Worm (Caenorhabditis elegans): ENCODE data around the gene C05D2.8.

The C05D2.8 gene

DNA sequence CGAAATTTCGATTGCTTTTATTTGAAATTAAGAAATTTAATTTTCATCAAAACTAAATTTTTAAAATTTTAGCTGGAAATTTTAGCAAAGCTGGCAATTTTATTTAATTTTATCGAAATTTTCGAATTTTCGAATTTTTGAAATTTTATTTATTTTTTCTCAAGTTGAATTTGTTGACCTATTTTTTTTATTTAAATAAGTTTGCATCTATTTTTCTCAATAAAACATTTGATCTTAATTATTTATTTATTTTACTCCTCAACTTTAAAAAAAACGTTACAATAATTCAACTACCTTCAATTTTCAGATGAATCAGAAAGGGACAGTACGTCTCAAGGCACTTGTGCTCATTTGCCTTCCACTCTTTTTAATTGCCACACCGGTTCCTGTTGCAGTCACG is 14.7 kb upstream of the C05D2.8 start, which contains the start of gene daf-4:
Gene daf-4 (plus strand): TSS at position 301 of the 400 bp plus-strand sequence.
- TF ChIP-seq lin-15B (tag; optimal IDR thresholded peaks at IDR 0.05) (no peak), nhr-43 (tag; optimal IDR thresholded peaks at IDR 0.05; ENCODE audit: poor library complexity, severe bottlenecking) (no peak), tbx-2 (tag; optimal IDR thresholded peaks at IDR 0.05) (no peak), fkh-2 (tag; optimal IDR thresholded peaks at IDR 0.05) (no peak), egl-5 (tag; optimal IDR thresholded peaks at IDR 0.05) (no peak), pha-4 (tag; optimal IDR thresholded peaks at IDR 0.05) (no peak), skn-1 (tag; optimal IDR thresholded peaks at IDR 0.05) (no peak), elt-3 (tag; optimal IDR thresholded peaks at IDR 0.05) (no peak), ama-1 (optimal IDR thresholded peaks at IDR 0.05) (no peak), elt-1 (tag; optimal IDR thresholded peaks at IDR 0.05) (no peak), mml-1 (tag; optimal IDR thresholded peaks at IDR 0.05) (no peak), fkh-10 (GFP tag; optimal IDR thresholded peaks at IDR 0.05) (no peak)

ce11 chrIII:5623418-5623817 is 13.3 kb upstream of the C05D2.8 start:
- TF ChIP-seq pqm-1 (tag; optimal IDR thresholded peaks at IDR 0.05) (no peak), fkh-10 (GFP tag; optimal IDR thresholded peaks at IDR 0.05) (peak; percentile 26), nfya-1 (tag; optimal IDR thresholded peaks at IDR 0.05; ENCODE audit: insufficient read depth) (peak; percentile 21)

DNA sequence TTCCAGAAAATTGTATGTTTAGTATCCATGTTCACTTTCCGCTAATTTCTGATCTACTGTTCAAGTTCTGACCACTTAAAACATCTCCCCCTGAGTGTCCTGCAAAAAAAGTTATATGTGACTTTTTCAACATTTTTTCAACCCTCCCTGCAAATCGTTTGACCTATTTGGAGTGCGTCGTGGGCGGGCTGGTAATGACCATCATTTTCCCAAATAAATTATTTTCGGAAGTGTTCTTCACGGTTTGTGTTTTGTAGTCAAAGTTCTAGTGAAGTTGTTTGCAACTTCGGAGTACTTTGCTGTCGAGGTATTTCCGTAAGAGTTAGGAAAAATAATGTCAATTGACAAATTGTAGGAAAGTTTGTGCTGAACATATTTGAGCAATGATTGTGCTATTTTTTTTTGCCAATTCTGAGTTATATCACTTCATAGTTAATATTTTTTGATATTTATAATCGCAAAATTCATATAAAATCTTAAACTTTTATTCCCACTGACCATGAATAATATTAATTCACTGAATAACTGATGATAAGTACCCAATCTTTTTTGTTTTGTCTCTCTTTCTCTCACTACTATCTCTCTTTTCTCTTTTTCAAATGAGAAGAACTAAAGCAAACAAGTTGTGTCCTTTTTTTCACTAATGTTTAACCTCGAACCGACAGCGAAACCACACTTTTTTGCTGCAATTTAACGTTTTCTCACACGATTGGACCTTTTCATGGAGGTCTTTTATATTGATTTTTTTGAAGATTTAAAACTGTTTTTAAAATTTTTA is 12.3 kb upstream of the C05D2.8 start:
- TF ChIP-seq pha-4 (tag; optimal IDR thresholded peaks at IDR 0.05) = peak; percentile 53
- TF ChIP-seq fkh-2 (tag; optimal IDR thresholded peaks at IDR 0.05) = no peak

DNA sequence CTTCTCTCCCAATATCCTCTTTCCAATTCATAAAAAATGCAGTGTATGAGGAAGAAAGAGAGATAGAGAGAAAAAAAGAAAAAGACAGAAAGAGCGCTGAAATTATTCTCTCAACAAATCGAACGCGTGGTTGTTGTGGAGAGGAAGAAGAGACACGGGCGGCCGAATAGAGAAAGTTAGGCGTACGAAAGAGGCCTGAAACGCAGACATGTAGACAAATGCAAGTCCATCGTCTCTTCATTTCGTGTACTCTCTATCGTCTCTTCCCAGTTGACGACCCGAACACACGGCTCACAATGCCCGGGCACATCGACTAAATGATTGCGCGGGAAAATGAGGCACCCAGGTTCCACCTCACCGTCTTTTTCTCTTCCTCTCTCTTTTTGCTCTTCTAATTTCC is 11.1 kb upstream of the C05D2.8 start:
- TF ChIP-seq lin-15B (tag; optimal IDR thresholded peaks at IDR 0.05) (peak; percentile 65), ceh-16 (tag; optimal IDR thresholded peaks at IDR 0.05) (no peak), ceh-82 (tag; optimal IDR thresholded peaks at IDR 0.05) (no peak), ceh-9 (tag; optimal IDR thresholded peaks at IDR 0.05) (no peak), unc-62 (GFP tag; optimal IDR thresholded peaks at IDR 0.05) (no peak), ceh-28 (tag; optimal IDR thresholded peaks at IDR 0.05) (peak; percentile 34), nhr-11 (tag; optimal IDR thresholded peaks at IDR 0.05) (peak; percentile 8), fos-1 (tag; optimal IDR thresholded peaks at IDR 0.05) (no peak), fkh-10 (GFP tag; optimal IDR thresholded peaks at IDR 0.05) (no peak), nhr-43 (tag; optimal IDR thresholded peaks at IDR 0.05; ENCODE audit: poor library complexity, severe bottlenecking) (no peak), R02D3.7 (tag; optimal IDR thresholded peaks at IDR 0.05) (peak; percentile 23), nhr-12 (tag; optimal IDR thresholded peaks at IDR 0.05) (no peak), snpc-4 (tag; optimal IDR thresholded peaks at IDR 0.05) (peak; percentile 54), elt-2 (tag; optimal IDR thresholded peaks at IDR 0.05) (peak; percentile 82), daf-12 (tag; optimal IDR thresholded peaks at IDR 0.05) (no peak), elt-3 (tag; optimal IDR thresholded peaks at IDR 0.05) (no peak), pqm-1 (tag; optimal IDR thresholded peaks at IDR 0.05) (peak; percentile 8), nhr-67 (tag; optimal IDR thresholded peaks at IDR 0.05) (no peak), mml-1 (tag; optimal IDR thresholded peaks at IDR 0.05) (no peak), ama-1 (optimal IDR thresholded peaks at IDR 0.05) (no peak), nhr-23 (tag; optimal IDR thresholded peaks at IDR 0.05) (peak; percentile 15), ZK546.5 (tag; optimal IDR thresholded peaks at IDR 0.05) (no peak), tbx-2 (tag; optimal IDR thresholded peaks at IDR 0.05) (peak; percentile 57), mdl-1 (tag; optimal IDR thresholded peaks at IDR 0.05) (peak; percentile 63), nhr-77 (tag; optimal IDR thresholded peaks at IDR 0.05) (no peak), nhr-76 (tag; optimal IDR thresholded peaks at IDR 0.05) (no peak), jun-1 (tag; optimal IDR thresholded peaks at IDR 0.05) (peak; percentile 48), pha-4 (tag; optimal IDR thresholded peaks at IDR 0.05) (peak; percentile 85), lin-39 (tag; optimal IDR thresholded peaks at IDR 0.05) (peak; percentile 49), hmg-11 (tag; optimal IDR thresholded peaks at IDR 0.05) (peak; percentile 86), nhr-237 (tag; optimal IDR thresholded peaks at IDR 0.05) (no peak), fkh-2 (tag; optimal IDR thresholded peaks at IDR 0.05) (no peak), nhr-28 (tag; optimal IDR thresholded peaks at IDR 0.05) (no peak), unc-39 (tag; optimal IDR thresholded peaks at IDR 0.05) (no peak), eor-1 (tag; optimal IDR thresholded peaks at IDR 0.05) (no peak), aly-2 (tag; optimal IDR thresholded peaks at IDR 0.05) (no peak), ztf-11 (tag; optimal IDR thresholded peaks at IDR 0.05) (no peak), elt-1 (tag; optimal IDR thresholded peaks at IDR 0.05) (no peak), egl-27 (tag; optimal IDR thresholded peaks at IDR 0.05) (no peak), skn-1 (tag; optimal IDR thresholded peaks at IDR 0.05) (no peak), ztf-4 (tag; optimal IDR thresholded peaks at IDR 0.05) (no peak), nfya-1 (tag; optimal IDR thresholded peaks at IDR 0.05; ENCODE audit: insufficient read depth) (peak; percentile 87), nhr-25 (tag; optimal IDR thresholded peaks at IDR 0.05) (peak; percentile 53), lsy-12 (tag; optimal IDR thresholded peaks at IDR 0.05) (peak; percentile 61)
